Worm (Caenorhabditis elegans): Measurements from ENCODE around the gene K04D7.6.

- TF ChIP-seq sem-2 (GFP tag; optimal IDR thresholded peaks at IDR 0.05) (no peak), ces-1 (GFP tag; optimal IDR thresholded peaks at IDR 0.05) (no peak), lin-13 (tag; optimal IDR thresholded peaks at IDR 0.05) (no peak), bed-3 (GFP tag; optimal IDR thresholded peaks at IDR 0.05) (no peak), pha-4 (tag; optimal IDR thresholded peaks at IDR 0.05) (no peak)
Measured at ce11 chrIV:10251261-10251660, 45.2 kb upstream of the K04D7.6 start.
